Worm (Caenorhabditis elegans) whole organism, mixed stage, embryonic: Measurements from ENCODE around the gene T16D1.1.

Source experiments
- blmp-1 ChIP-seq: fragments of 150-350 bp; optimal IDR thresholded peaks from 2 replicates; lab custom pipeline; 2014; ENCODE audit warnings: missing biosample characterization, missing genetic modification characterization
- ces-1 ChIP-seq: fragments of 150-350 bp; optimal IDR thresholded peaks from 2 replicates; lab custom pipeline; 2014; ENCODE audit warnings: missing biosample characterization, missing genetic modification reagents, missing genetic modification characterization
- elt-1 ChIP-seq: sonication (generic microtip); optimal IDR thresholded peaks from 2 replicates; lab custom pipeline; 2017; ENCODE audit warnings: missing genetic modification characterization, mild to moderate bottlenecking, missing compliant biosample characterization, antibody characterized with exemption, moderate library complexity, borderline replicate concordance; ENCODE audit not compliant: insufficient read depth
- flh-1 ChIP-seq: fragments of 200-800 bp; sonication (Bioruptor generic); optimal IDR thresholded peaks from 2 replicates; lab custom pipeline; 2018; ENCODE audit warnings: mild to moderate bottlenecking, missing genetic modification characterization, moderate library complexity, missing compliant biosample characterization
- ham-2 ChIP-seq: fragments of 200-800 bp; sonication (Bioruptor generic); optimal IDR thresholded peaks from 2 replicates; lab custom pipeline; 2018; ENCODE audit warnings: mild to moderate bottlenecking, missing genetic modification characterization, missing compliant biosample characterization
- lin-13 ChIP-seq: fragments of 150-350 bp; optimal IDR thresholded peaks from 2 replicates; lab custom pipeline; 2014; ENCODE audit warnings: missing biosample characterization, missing genetic modification characterization
- lsy-2 ChIP-seq: fragments of 150-350 bp; optimal IDR thresholded peaks from 2 replicates; lab custom pipeline; 2014; ENCODE audit warnings: missing biosample characterization, missing genetic modification characterization
- mep-1 ChIP-seq: fragments of 150-350 bp; optimal IDR thresholded peaks from 2 replicates; lab custom pipeline; 2017; ENCODE audit warnings: missing biosample characterization, missing genetic modification reagents, missing genetic modification characterization, inconsistent platforms
- nhr-12 ChIP-seq: fragments of 150-350 bp; optimal IDR thresholded peaks from 2 replicates; lab custom pipeline; 2014; ENCODE audit warnings: missing biosample characterization, missing genetic modification characterization
- nhr-237 ChIP-seq: fragments of 150-350 bp; optimal IDR thresholded peaks from 2 replicates; lab custom pipeline; 2014; ENCODE audit warnings: missing biosample characterization, missing genetic modification characterization
- nhr-28 ChIP-seq: fragments of 150-350 bp; optimal IDR thresholded peaks from 2 replicates; lab custom pipeline; 2014; ENCODE audit warnings: missing biosample characterization, missing genetic modification characterization
- snpc-4 ChIP-seq: fragments of 150-350 bp; optimal IDR thresholded peaks from 2 replicates; lab custom pipeline; 2014; ENCODE audit warnings: missing biosample characterization, missing genetic modification characterization
- unc-120 ChIP-seq: sonication (generic microtip); optimal IDR thresholded peaks from 2 replicates; lab custom pipeline; 2017; ENCODE audit warnings: missing genetic modification characterization, missing compliant biosample characterization; ENCODE audit not compliant: poor library complexity, severe bottlenecking
- ztf-11 ChIP-seq: fragments of 150-350 bp; optimal IDR thresholded peaks from 2 replicates; lab custom pipeline; 2014; ENCODE audit warnings: missing biosample characterization, missing genetic modification characterization

DNA sequence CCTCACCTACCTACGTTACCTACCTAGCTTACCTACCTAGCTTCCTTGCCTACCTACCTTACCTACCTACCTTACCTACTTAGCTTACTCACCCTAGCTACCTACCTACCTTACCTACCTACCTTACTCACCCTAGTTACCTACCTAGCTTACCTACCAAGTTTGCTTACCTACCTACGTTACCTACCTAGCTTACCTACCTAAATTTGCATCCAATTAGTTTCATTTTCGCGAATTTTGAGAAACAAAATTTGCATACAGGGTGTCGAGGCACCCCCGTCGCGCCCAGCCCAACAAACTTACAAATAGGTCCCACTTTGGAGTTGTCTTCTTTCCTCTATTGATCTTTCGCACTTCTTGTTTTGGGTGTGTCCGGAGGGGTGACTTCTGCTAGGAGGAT lies 27.5 kb upstream of the T16D1.1 start:
- no peak for TF ChIP-seq flh-1 (GFP tag; lab: Kevin White, UChicago)
- TF ChIP-seq lin-13 (tag; lab: Kevin White, UChicago) = no peak
- no peak for TF ChIP-seq nhr-12
- TF ChIP-seq ces-1 = no peak
- no peak for TF ChIP-seq mep-1 (tag; lab: Kevin White, UChicago)
- no peak for TF ChIP-seq lsy-2 (tag; lab: Kevin White, UChicago)
- TF ChIP-seq elt-1 (tag; lab: Kevin White, UChicago) = no peak
- no peak for TF ChIP-seq snpc-4 (tag; lab: Kevin White, UChicago)
- TF ChIP-seq ham-2 = no peak
- no peak for TF ChIP-seq nhr-237
- TF ChIP-seq ztf-11 (tag; lab: Kevin White, UChicago) = no peak
- TF ChIP-seq unc-120 = no peak
- no peak for TF ChIP-seq nhr-28
- no peak for TF ChIP-seq blmp-1 (tag; lab: Kevin White, UChicago)
